Worm (Caenorhabditis elegans): ENCODE data around the gene aman-2.

DNA sequence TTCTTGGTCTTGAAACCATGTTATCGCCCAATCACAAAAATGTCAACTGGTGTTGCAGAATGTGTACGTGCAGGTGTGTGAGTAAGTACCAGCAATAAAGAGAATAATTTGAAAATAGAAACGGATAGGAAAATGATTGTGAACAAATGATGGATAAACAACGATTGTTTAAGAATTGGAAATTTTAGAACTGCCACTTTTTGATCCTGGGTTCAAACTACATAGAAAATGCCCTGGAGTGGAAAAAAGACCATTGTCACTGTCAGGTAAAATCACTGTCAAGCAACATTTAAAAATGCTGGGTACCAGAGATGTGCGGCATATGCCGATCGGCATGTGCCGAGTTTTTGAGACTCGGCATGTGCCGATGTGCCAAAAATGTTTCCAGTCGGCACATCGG, 49.8 kb downstream of the aman-2 start:
- TF ChIP-seq jun-1 (tag; optimal IDR thresholded peaks at IDR 0.05) (no peak), nhr-11 (tag; optimal IDR thresholded peaks at IDR 0.05) (no peak), tbx-2 (tag; optimal IDR thresholded peaks at IDR 0.05) (no peak)

Data from whole organism, L1 larva.